Fruit fly (Drosophila melanogaster) whole organism, embryonic: ENCODE measurements around the gene CG3306.

ENCODE experiments used
- Bdp1 ChIP-seq: fragments of 200-800 bp; sonication (Bioruptor generic); optimal IDR thresholded peaks from 3 replicates; lab custom pipeline; 2016; ENCODE audit warnings: missing biosample characterization, missing genetic modification characterization
- BtbVII ChIP-seq: fragments of 200-800 bp; sonication (Bioruptor generic); optimal IDR thresholded peaks from 3 replicates; lab custom pipeline; 2017; ENCODE audit warnings: missing biosample characterization, mild to moderate bottlenecking, missing genetic modification characterization
- Bteb2 ChIP-seq: fragments of 200-800 bp; sonication (Bioruptor generic); optimal IDR thresholded peaks from 2 replicates; lab custom pipeline; 2016; ENCODE audit warnings: missing biosample characterization, missing genetic modification characterization
- CG10321 ChIP-seq: fragments of 200-800 bp; sonication (Bioruptor generic); IDR thresholded peaks from 2 replicates; pipeline ENCODE4 v1.3.6; 2022; ENCODE audit warnings: missing biosample characterization, missing genetic modification characterization
- CG10462 ChIP-seq: fragments of 200-800 bp; sonication (Bioruptor generic); optimal IDR thresholded peaks from 2 replicates; lab custom pipeline; 2016; ENCODE audit warnings: missing biosample characterization, missing genetic modification characterization
- CG11247 ChIP-seq: fragments of 200-800 bp; sonication (Bioruptor generic); IDR thresholded peaks from 2 replicates; pipeline ENCODE4 v1.3.6; 2022; ENCODE audit warnings: missing biosample characterization, missing genetic modification characterization
- CG12104 ChIP-seq: fragments of 200-800 bp; sonication (Bioruptor generic); optimal IDR thresholded peaks from 3 replicates; lab custom pipeline; 2016; ENCODE audit warnings: missing biosample characterization, missing genetic modification characterization
- CG12236 ChIP-seq: fragments of 200-800 bp; sonication (Bioruptor generic); optimal IDR thresholded peaks from 2 replicates; lab custom pipeline; 2016; ENCODE audit warnings: missing biosample characterization, missing genetic modification characterization
- CG3065 ChIP-seq: fragments of 200-800 bp; sonication (Bioruptor generic); optimal IDR thresholded peaks from 2 replicates; lab custom pipeline; 2016; ENCODE audit warnings: missing biosample characterization, missing genetic modification characterization
- CG3163 ChIP-seq: fragments of 200-800 bp; sonication (Bioruptor generic); optimal IDR thresholded peaks from 3 replicates; lab custom pipeline; 2016; ENCODE audit warnings: missing biosample characterization, missing genetic modification characterization
- CG32532 ChIP-seq: fragments of 200-800 bp; sonication (Bioruptor generic); IDR thresholded peaks from 2 replicates; pipeline ENCODE4 v1.3.6; 2022; ENCODE audit warnings: missing biosample characterization, missing genetic modification characterization
- CG34376 ChIP-seq: fragments of 200-800 bp; sonication (Bioruptor generic); optimal IDR thresholded peaks from 2 replicates; lab custom pipeline; 2018; ENCODE audit warnings: missing biosample characterization, mild to moderate bottlenecking, missing genetic modification characterization
- CG34422 ChIP-seq: fragments of 200-800 bp; sonication (Bioruptor generic); IDR thresholded peaks from 3 replicates; pipeline ENCODE4 v1.3.6; 2022; ENCODE audit warnings: missing biosample characterization, missing genetic modification characterization
- CG6791 ChIP-seq: fragments of 200-800 bp; sonication (Bioruptor generic); IDR thresholded peaks from 3 replicates; pipeline ENCODE4 v1.3.6; 2022; ENCODE audit warnings: missing biosample characterization, missing genetic modification characterization; ENCODE audit not compliant: partially characterized antibody
- Camta ChIP-seq: fragments of 200-800 bp; sonication (Bioruptor generic); optimal IDR thresholded peaks from 2 replicates; lab custom pipeline; 2016; ENCODE audit warnings: missing biosample characterization, missing genetic modification characterization
- Dad ChIP-seq: fragments of 200-800 bp; sonication (Bioruptor generic); optimal IDR thresholded peaks from 3 replicates; lab custom pipeline; 2016; ENCODE audit warnings: missing biosample characterization, missing genetic modification characterization
- Deaf1 ChIP-seq: fragments of 200-800 bp; optimal IDR thresholded peaks from 3 replicates; lab custom pipeline; 2019; ENCODE audit warnings: missing biosample characterization, mild to moderate bottlenecking, missing genetic modification characterization, moderate library complexity
- Dll ChIP-seq: fragments of 200-800 bp; sonication (Bioruptor generic); IDR thresholded peaks from 4 replicates; pipeline ENCODE4 v1.3.6; 2022; ENCODE audit warnings: missing biosample characterization, missing genetic modification characterization; ENCODE audit not compliant: partially characterized antibody
- Drgx ChIP-seq: fragments of 200-800 bp; sonication (Bioruptor generic); IDR thresholded peaks from 2 replicates; pipeline ENCODE4 v1.3.6; 2022; ENCODE audit warnings: missing biosample characterization, missing genetic modification characterization
- E2f2 ChIP-seq: fragments of 200-800 bp; sonication (Bioruptor generic); IDR thresholded peaks from 2 replicates; pipeline ENCODE4 v1.3.6; 2022; ENCODE audit warnings: missing biosample characterization, missing genetic modification characterization
- Eip74EF ChIP-seq, 2 experiments: fragments of 200-800 bp in 1 of 2; fragments of >200 bp in 1 of 2; sonication (Bioruptor generic) in 1 of 2; optimal IDR thresholded peaks; 2 replicates each; lab custom pipeline; 2017 to 2019; ENCODE audit warnings: missing biosample characterization in 2 of 2, missing genetic modification characterization in 2 of 2, mild to moderate bottlenecking in 1 of 2, moderate library complexity in 1 of 2
- Fer3 ChIP-seq: fragments of 200-800 bp; sonication (Bioruptor generic); optimal IDR thresholded peaks from 2 replicates; lab custom pipeline; 2018; ENCODE audit warnings: missing biosample characterization, mild to moderate bottlenecking, missing genetic modification characterization, moderate library complexity
- Lpt ChIP-seq: fragments of >200 bp; optimal IDR thresholded peaks from 2 replicates; lab custom pipeline; 2018; ENCODE audit warnings: missing biosample characterization, missing genetic modification characterization
- Med ChIP-seq: fragments of 200-800 bp; sonication (Bioruptor generic); peaks from one replicate; lab custom pipeline; 2016; ENCODE audit warnings: missing biosample characterization, missing genetic modification characterization, mild to moderate bottlenecking, inconsistent platforms, moderate library complexity
- Sin3A ChIP-seq: fragments of >200 bp; optimal IDR thresholded peaks from 2 replicates; lab custom pipeline; 2018
- Sox102F ChIP-seq: fragments of 200-800 bp; sonication (Bioruptor generic); optimal IDR thresholded peaks from 2 replicates; lab custom pipeline; 2018; ENCODE audit warnings: missing biosample characterization, mild to moderate bottlenecking, missing genetic modification characterization, moderate library complexity
- Trl ChIP-seq, 3 experiments: fragments of >200 bp in 2 of 3; fragments of 200-800 bp in 1 of 3; sonication (Bioruptor generic) in 1 of 3; optimal IDR thresholded peaks; 2 replicates in 1 of 3; 3 replicates in 2 of 3; lab custom pipeline; 2016 to 2017; ENCODE audit warnings: missing biosample characterization in 1 of 3, missing genetic modification characterization in 1 of 3
- ato ChIP-seq: fragments of 200-800 bp; sonication (Bioruptor generic); IDR thresholded peaks from 2 replicates; pipeline ENCODE4 v1.3.6; 2022; ENCODE audit warnings: missing biosample characterization, missing genetic modification characterization; ENCODE audit not compliant: partially characterized antibody
- bowl ChIP-seq: fragments of 200-800 bp; sonication (Bioruptor generic); IDR thresholded peaks from 2 replicates; pipeline ENCODE4 v1.3.6; 2022; ENCODE audit warnings: missing biosample characterization, missing genetic modification characterization
- chm ChIP-seq: fragments of 200-800 bp; sonication (Bioruptor generic); IDR thresholded peaks from 2 replicates; pipeline ENCODE4 v1.3.6; 2022; ENCODE audit warnings: missing biosample characterization, missing genetic modification characterization
- ci ChIP-seq: fragments of 200-800 bp; sonication (Bioruptor generic); IDR thresholded peaks from 3 replicates; pipeline ENCODE4 v1.3.6; 2022; ENCODE audit warnings: missing biosample characterization, missing genetic modification characterization
- corto ChIP-seq: fragments of 200-800 bp; sonication (Bioruptor generic); optimal IDR thresholded peaks from 2 replicates; lab custom pipeline; 2016; ENCODE audit warnings: missing biosample characterization, mild to moderate bottlenecking, missing genetic modification characterization, moderate library complexity
- cwo ChIP-seq: fragments of 200-800 bp; sonication (Bioruptor generic); optimal IDR thresholded peaks from 3 replicates; lab custom pipeline; 2017; ENCODE audit warnings: missing biosample characterization, missing genetic modification characterization, mild to moderate bottlenecking, moderate library complexity, missing genetic modification reagents
- danr ChIP-seq: fragments of 200-800 bp; sonication (Bioruptor generic); IDR thresholded peaks from 2 replicates; pipeline ENCODE4 v1.3.6; 2022; ENCODE audit warnings: missing biosample characterization, missing genetic modification characterization
- dm ChIP-seq: fragments of 200-800 bp; sonication (Bioruptor generic); optimal IDR thresholded peaks from 3 replicates; lab custom pipeline; 2016; ENCODE audit warnings: missing biosample characterization, missing genetic modification characterization
- dmrt99B ChIP-seq: fragments of 200-800 bp; sonication (Bioruptor generic); optimal IDR thresholded peaks from 2 replicates; lab custom pipeline; 2018; ENCODE audit warnings: missing biosample characterization, mild to moderate bottlenecking, missing genetic modification characterization, moderate library complexity
- fd3F ChIP-seq: fragments of 200-800 bp; sonication (Bioruptor generic); optimal IDR thresholded peaks from 2 replicates; lab custom pipeline; 2018; ENCODE audit warnings: missing biosample characterization, mild to moderate bottlenecking, missing genetic modification characterization, moderate library complexity
- fd96Cb ChIP-seq: fragments of 200-800 bp; sonication (Bioruptor generic); optimal IDR thresholded peaks from 2 replicates; lab custom pipeline; 2018; ENCODE audit warnings: missing biosample characterization, mild to moderate bottlenecking, missing genetic modification characterization, moderate library complexity
- gsb ChIP-seq: fragments of 200-800 bp; sonication (Bioruptor generic); IDR thresholded peaks from 2 replicates; pipeline ENCODE4 v1.3.6; 2022; ENCODE audit warnings: missing biosample characterization, missing genetic modification characterization
- gt ChIP-seq: fragments of 200-800 bp; sonication (Bioruptor generic); IDR thresholded peaks from 2 replicates; pipeline ENCODE4 v1.3.6; 2022; ENCODE audit warnings: missing biosample characterization, missing genetic modification characterization
- h ChIP-seq: fragments of >200 bp; optimal IDR thresholded peaks from 2 replicates; lab custom pipeline; 2017
- jumu ChIP-seq: fragments of 200-800 bp; sonication (Bioruptor generic); optimal IDR thresholded peaks from 3 replicates; lab custom pipeline; 2016; ENCODE audit warnings: missing biosample characterization, missing genetic modification characterization
- nom ChIP-seq: fragments of 200-800 bp; sonication (Bioruptor generic); optimal IDR thresholded peaks from 2 replicates; lab custom pipeline; 2017; ENCODE audit warnings: missing biosample characterization, missing genetic modification characterization, mild to moderate bottlenecking, moderate library complexity, missing genetic modification reagents
- oc ChIP-seq: fragments of 200-800 bp; sonication (Bioruptor generic); optimal IDR thresholded peaks from 2 replicates; lab custom pipeline; 2018; ENCODE audit warnings: missing biosample characterization, mild to moderate bottlenecking, missing genetic modification characterization, moderate library complexity
- ranshi ChIP-seq: fragments of 200-800 bp; sonication (Bioruptor generic); IDR thresholded peaks from 2 replicates; pipeline ENCODE4 v1.3.6; 2022; ENCODE audit warnings: missing biosample characterization, missing genetic modification characterization
- row ChIP-seq: fragments of 200-800 bp; sonication (Bioruptor generic); IDR thresholded peaks from 3 replicates; pipeline ENCODE4 v1.3.6; 2022; ENCODE audit warnings: missing biosample characterization, missing genetic modification characterization
- sd ChIP-seq: fragments of 200-800 bp; sonication (Bioruptor generic); optimal IDR thresholded peaks from 3 replicates; lab custom pipeline; 2018; ENCODE audit warnings: missing biosample characterization, mild to moderate bottlenecking, missing genetic modification characterization, moderate library complexity
- unpg ChIP-seq: fragments of 200-800 bp; sonication (Bioruptor generic); optimal IDR thresholded peaks from 3 replicates; lab custom pipeline; 2018; ENCODE audit warnings: missing biosample characterization, mild to moderate bottlenecking, missing genetic modification characterization, moderate library complexity
- vfl ChIP-seq: fragments of 200-800 bp; sonication (Bioruptor generic); optimal IDR thresholded peaks from 2 replicates; lab custom pipeline; 2016; ENCODE audit warnings: missing biosample characterization, missing genetic modification characterization
- zen2 ChIP-seq: fragments of 200-800 bp; sonication (Bioruptor generic); IDR thresholded peaks from 3 replicates; pipeline ENCODE4 v1.3.6; 2022; ENCODE audit warnings: missing biosample characterization, missing genetic modification characterization; ENCODE audit not compliant: partially characterized antibody
- zf30C ChIP-seq: fragments of 200-800 bp; sonication (Bioruptor generic); optimal IDR thresholded peaks from 3 replicates; lab custom pipeline; 2018; ENCODE audit warnings: missing biosample characterization, mild to moderate bottlenecking, missing genetic modification characterization

Gene CG3306

dm6 chr3L:9552190-9552809 lies 49.0 kb upstream of the CG3306 start (continued):
- no peak for TF ChIP-seq gt (GFP tag; lab: Robert Waterston, UW)
- TF ChIP-seq h (lab: Kevin White, UChicago), result no peak
- TF ChIP-seq Med (GFP tag; lab: Kevin White, UChicago), result peak; percentile 76
- TF ChIP-seq bowl (GFP tag; lab: Robert Waterston, UW), result no peak
- TF ChIP-seq zf30C (GFP tag; lab: Kevin White, UChicago), result no peak
- TF ChIP-seq Eip74EF (GFP tag; optimal IDR thresholded peaks at IDR 0.05; lab: Kevin White, UChicago), result peak in 1 of 2 experiments; percentile 19
- TF ChIP-seq CG34376, result no peak
- TF ChIP-seq CG3163, result no peak
- no peak for TF ChIP-seq chm (GFP tag; lab: Robert Waterston, UW)
- TF ChIP-seq ato, result no peak
- TF ChIP-seq CG32532 (GFP tag; lab: Robert Waterston, UW), result peak; percentile 9; the same call in 1 of the 2 replicates
- TF ChIP-seq vfl (GFP tag; lab: Kevin White, UChicago), result no peak
- peak; percentile 33 for TF ChIP-seq Fer3
- TF ChIP-seq ci (GFP tag; lab: Robert Waterston, UW), result no peak
- no peak for TF ChIP-seq gsb (GFP tag; lab: Robert Waterston, UW)
- TF ChIP-seq CG3065, result no peak
- no peak for TF ChIP-seq fd96Cb (tag; lab: Kevin White, UChicago)
- TF ChIP-seq Lpt (GFP tag; lab: Kevin White, UChicago), result no peak
- peak; percentile 60 for TF ChIP-seq Sox102F (GFP tag; lab: Kevin White, UChicago)
- no peak for TF ChIP-seq BtbVII
- no peak for TF ChIP-seq CG12236
- peak; percentile 57 for TF ChIP-seq dmrt99B (tag; lab: Kevin White, UChicago)
- TF ChIP-seq CG10462 (GFP tag; lab: Kevin White, UChicago), result no peak
- no peak for TF ChIP-seq CG10321 (GFP tag; lab: Robert Waterston, UW)
- TF ChIP-seq sd (tag; lab: Kevin White, UChicago), result no peak
- TF ChIP-seq ranshi (GFP tag; lab: Robert Waterston, UW), result no peak
- TF ChIP-seq CG11247 (GFP tag; lab: Robert Waterston, UW), result 0 out of 2 replicates have a peak, but pooled peaks have one; percentile 5
- no peak for TF ChIP-seq Drgx (GFP tag; lab: Robert Waterston, UW)
- no peak for TF ChIP-seq Trl (optimal IDR thresholded peaks at IDR 0.05; lab: Kevin White, UChicago)
- no peak for TF ChIP-seq Trl (GFP tag; optimal IDR thresholded peaks at IDR 0.05; lab: Kevin White, UChicago)
- TF ChIP-seq Camta (GFP tag; lab: Kevin White, UChicago), result no peak
- no peak for TF ChIP-seq nom (GFP tag; lab: Kevin White, UChicago)
- TF ChIP-seq CG34422 (GFP tag; lab: Robert Waterston, UW), result 0 out of 3 replicates have a peak, but pooled peaks have one; percentile 40
- no peak for TF ChIP-seq oc (tag; lab: Kevin White, UChicago)
- TF ChIP-seq row (GFP tag; lab: Robert Waterston, UW), result peak; percentile 34; the same call in 1 of the 3 replicates
- TF ChIP-seq cwo (GFP tag; lab: Kevin White, UChicago), result peak; percentile 66
- TF ChIP-seq Dad (GFP tag; lab: Kevin White, UChicago), result no peak
- TF ChIP-seq unpg (GFP tag; lab: Kevin White, UChicago), result no peak
- no peak for TF ChIP-seq Bdp1 (GFP tag; lab: Kevin White, UChicago)
- no peak for TF ChIP-seq corto (GFP tag; lab: Kevin White, UChicago)
- TF ChIP-seq dm, result no peak
- no peak for TF ChIP-seq jumu (GFP tag; lab: Kevin White, UChicago)
- TF ChIP-seq danr (GFP tag; lab: Robert Waterston, UW), result no peak
- TF ChIP-seq CG12104 (GFP tag; lab: Kevin White, UChicago), result no peak
- no peak for TF ChIP-seq Deaf1 (tag; lab: Kevin White, UChicago)
- TF ChIP-seq zen2, result no peak
- TF ChIP-seq Dll (GFP tag; lab: Robert Waterston, UW), result no peak
- TF ChIP-seq Sin3A (lab: Kevin White, UChicago), result no peak
- TF ChIP-seq CG6791 (GFP tag; lab: Robert Waterston, UW), result no peak
- TF ChIP-seq fd3F, result no peak
- TF ChIP-seq E2f2, result no peak
- no peak for TF ChIP-seq Bteb2 (GFP tag; lab: Kevin White, UChicago)
